Fruit fly (Drosophila melanogaster): ENCODE results near the gene Naa40.

Naa40 gene

DNA sequence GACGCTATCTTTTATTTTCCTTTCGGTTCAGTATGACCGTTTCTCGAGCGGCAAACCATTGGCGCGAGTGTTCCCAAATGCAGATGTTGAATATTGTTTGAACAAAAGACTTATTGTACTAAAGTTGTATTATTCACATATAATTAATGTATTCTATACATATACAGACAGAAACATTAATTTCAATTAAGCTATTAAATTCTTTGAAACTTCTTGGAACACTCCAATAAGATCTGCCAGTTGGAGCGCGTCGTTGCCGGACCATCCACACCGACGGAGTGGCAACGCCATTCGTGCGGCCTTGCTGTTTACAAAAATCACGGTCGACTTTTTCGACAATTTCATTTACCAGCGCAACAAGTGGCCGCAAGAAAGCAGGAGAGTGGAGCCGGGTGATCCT lies 20.3 kb upstream of the Naa40 start, which contains the start of the genes Wdr24 and IntS11 (continued):
- TF ChIP-seq Mes4 (GFP tag; optimal IDR thresholded peaks at IDR 0.05) (peak; percentile 36), kah (GFP tag; optimal IDR thresholded peaks at IDR 0.05) (peak; percentile 9), MBD-R2 (GFP tag; IDR thresholded peaks at IDR 0.05) (peak; percentile 98), chinmo (GFP tag; IDR thresholded peaks at IDR 0.05; ENCODE audit: partially characterized antibody) (0 out of 4 replicates have a peak, but pooled peaks have one; percentile 57), Drgx (GFP tag; IDR thresholded peaks at IDR 0.05) (peak; percentile 97), sna (GFP tag; IDR thresholded peaks at IDR 0.05; ENCODE audit: partially characterized antibody) (peak; percentile 24; the same call in 1 of the 2 replicates), Pdp1 (GFP tag; optimal IDR thresholded peaks at IDR 0.05) (peak; percentile 66 to 88), CG6813 (GFP tag; optimal IDR thresholded peaks at IDR 0.05) (no peak), tup (GFP tag; optimal IDR thresholded peaks at IDR 0.05) (peak; percentile 37), CG9215 (GFP tag; IDR thresholded peaks at IDR 0.05) (peak; percentile 93), Ada2b (GFP tag; IDR thresholded peaks at IDR 0.05) (peak; percentile 84), CG10654 (GFP tag; optimal IDR thresholded peaks at IDR 0.05) (peak; percentile 48), CG15011 (GFP tag; optimal IDR thresholded peaks at IDR 0.05) (no peak), CG12155 (GFP tag; optimal IDR thresholded peaks at IDR 0.05) (peak; percentile 89), Neu2 (GFP tag; optimal IDR thresholded peaks at IDR 0.05; ENCODE audit: borderline replicate concordance) (no peak), Usf (GFP tag; optimal IDR thresholded peaks at IDR 0.05) (peak; percentile 87), CG4820 (GFP tag; optimal IDR thresholded peaks at IDR 0.05) (peak; percentile 57), Mrtf (GFP tag; IDR thresholded peaks at IDR 0.05) (peak; percentile 84; the same call in 2 of the 3 replicates), bcd (GFP tag; optimal IDR thresholded peaks at IDR 0.05) (peak; percentile 87), aop (GFP tag; IDR thresholded peaks at IDR 0.05) (peak; percentile 14; the same call in 1 of the 2 replicates), zfh2 (GFP tag; optimal IDR thresholded peaks at IDR 0.05) (peak; percentile 94), Fer2 (tag; optimal IDR thresholded peaks at IDR 0.05) (peak; percentile 80), Hmr (GFP tag; optimal IDR thresholded peaks at IDR 0.05) (peak; percentile 82), Bteb2 (GFP tag; optimal IDR thresholded peaks at IDR 0.05) (peak; percentile 70), Blimp-1 (GFP tag; optimal IDR thresholded peaks at IDR 0.05) (no peak), H15 (GFP tag; IDR thresholded peaks at IDR 0.05) (peak; percentile 88), D19B (GFP tag; optimal IDR thresholded peaks at IDR 0.05) (no peak), Med (GFP tag) (peak; percentile 96), Atf6 (GFP tag; IDR thresholded peaks at IDR 0.05) (peak; percentile 89), ham (GFP tag; IDR thresholded peaks at IDR 0.05) (peak; percentile 77; the same call in 1 of the 2 replicates), pum (GFP tag; optimal IDR thresholded peaks at IDR 0.05) (peak; percentile 52), grn (GFP tag; optimal IDR thresholded peaks at IDR 0.05) (peak; percentile 47), Myb (GFP tag; optimal IDR thresholded peaks at IDR 0.05) (peak; percentile 68), CG9797 (GFP tag; optimal IDR thresholded peaks at IDR 0.05) (peak; percentile 87), exex (tag; optimal IDR thresholded peaks at IDR 0.05) (peak; percentile 60), gsb-n (tag; optimal IDR thresholded peaks at IDR 0.05) (no peak), NFAT (GFP tag; IDR thresholded peaks at IDR 0.05) (peak; percentile 95), CG13424 (tag; optimal IDR thresholded peaks at IDR 0.05) (peak; percentile 86), CG2199 (GFP tag; IDR thresholded peaks at IDR 0.05) (peak; percentile 70; the same call in 2 of the 3 replicates), C15 (GFP tag; IDR thresholded peaks at IDR 0.05) (peak; percentile 53), CG31224 (GFP tag; IDR thresholded peaks at IDR 0.05) (peak; percentile 88), CG12104 (GFP tag; optimal IDR thresholded peaks at IDR 0.05) (peak; percentile 72), ash1 (GFP tag; optimal IDR thresholded peaks at IDR 0.05) (no peak), CG9817 (tag; optimal IDR thresholded peaks at IDR 0.05) (peak; percentile 93), Poxn (GFP tag; IDR thresholded peaks at IDR 0.05) (peak; percentile 87), row (GFP tag; IDR thresholded peaks at IDR 0.05) (peak; percentile 98), CG7745 (tag; optimal IDR thresholded peaks at IDR 0.05) (no peak), Hr78 (GFP tag; optimal IDR thresholded peaks at IDR 0.05) (no peak), sens (GFP tag) (peak; percentile 93), slp2 (GFP tag; optimal IDR thresholded peaks at IDR 0.05) (peak; percentile 47), CG14860 (GFP tag; IDR thresholded peaks at IDR 0.05; ENCODE audit: partially characterized antibody) (no peak)
